Fruit fly (Drosophila melanogaster): Measurements from ENCODE around the gene lsn.

Gene lsn

dm6 chr3R:21852579-21853233, 12.3 kb upstream of the lsn start (continued):
- TF ChIP-seq Ssrp (tag; optimal IDR thresholded peaks at IDR 0.05) (peak; percentile 3), tll (GFP tag; optimal IDR thresholded peaks at IDR 0.05) (no peak), Rfx (GFP tag; IDR thresholded peaks at IDR 0.05) (peak; percentile 49), zf30C (GFP tag; optimal IDR thresholded peaks at IDR 0.05) (no peak), bigmax (GFP tag; optimal IDR thresholded peaks at IDR 0.05) (no peak), lmd (GFP tag; IDR thresholded peaks at IDR 0.05) (0 out of 2 replicates have a peak, but pooled peaks have one; percentile 43), CrebB (tag; optimal IDR thresholded peaks at IDR 0.05) (no peak), pum (GFP tag; optimal IDR thresholded peaks at IDR 0.05) (no peak), ara (GFP tag; IDR thresholded peaks at IDR 0.05) (no peak), CG2116 (GFP tag; optimal IDR thresholded peaks at IDR 0.05) (no peak), Dll (GFP tag; IDR thresholded peaks at IDR 0.05; ENCODE audit: partially characterized antibody) (no peak), Atf3 (GFP tag; optimal IDR thresholded peaks at IDR 0.05) (no peak), CG3838 (GFP tag; optimal IDR thresholded peaks at IDR 0.05) (peak; percentile 17), CG5180 (GFP tag; optimal IDR thresholded peaks at IDR 0.05) (no peak), ham (GFP tag; IDR thresholded peaks at IDR 0.05) (no peak), NfI (GFP tag; optimal IDR thresholded peaks at IDR 0.05) (peak; percentile 19), CG10366 (GFP tag; IDR thresholded peaks at IDR 0.05) (no peak), CG7839 (tag; optimal IDR thresholded peaks at IDR 0.05) (peak; percentile 45), Hmr (GFP tag; optimal IDR thresholded peaks at IDR 0.05) (peak; percentile 51), gfzf (GFP tag; optimal IDR thresholded peaks at IDR 0.05) (no peak), Bteb2 (GFP tag; optimal IDR thresholded peaks at IDR 0.05) (no peak), CG15269 (tag; optimal IDR thresholded peaks at IDR 0.05) (peak; percentile 42), CG11560 (tag; IDR thresholded peaks at IDR 0.05) (no peak), CG16813 (GFP tag; IDR thresholded peaks at IDR 0.05; ENCODE audit: partially characterized antibody) (no peak), CG18262 (tag; optimal IDR thresholded peaks at IDR 0.05) (no peak), BtbVII (GFP tag; optimal IDR thresholded peaks at IDR 0.05) (no peak), CG1603 (tag; optimal IDR thresholded peaks at IDR 0.05) (no peak), cwo (GFP tag; optimal IDR thresholded peaks at IDR 0.05) (peak; percentile 5), kay (GFP tag; optimal IDR thresholded peaks at IDR 0.05) (no peak), HmgD (GFP tag; optimal IDR thresholded peaks at IDR 0.05) (no peak), gcm (GFP tag; optimal IDR thresholded peaks at IDR 0.05) (no peak), pita (GFP tag; optimal IDR thresholded peaks at IDR 0.05) (no peak), esg (GFP tag; conservative IDR thresholded peaks at IDR 0.05) (no peak; the same call in 1 of the 2 replicates), ken (GFP tag; IDR thresholded peaks at IDR 0.05) (no peak), Side (GFP tag; optimal IDR thresholded peaks at IDR 0.05) (no peak), sens (GFP tag) (peak; percentile 67), ATbp (GFP tag; optimal IDR thresholded peaks at IDR 0.05) (no peak), lab (GFP tag; optimal IDR thresholded peaks at IDR 0.05) (peak; percentile 52), CG12236 (GFP tag; optimal IDR thresholded peaks at IDR 0.05) (no peak), CG11456 (GFP tag; IDR thresholded peaks at IDR 0.05) (no peak), CG9817 (tag; optimal IDR thresholded peaks at IDR 0.05) (peak; percentile 50), mld (GFP tag; IDR thresholded peaks at IDR 0.05; ENCODE audit: partially characterized antibody) (no peak), row (GFP tag; IDR thresholded peaks at IDR 0.05) (peak; percentile 47), Hr3 (GFP tag; optimal IDR thresholded peaks at IDR 0.05) (no peak), CG13775 (GFP tag; optimal IDR thresholded peaks at IDR 0.05) (peak; percentile 15), CG33213 (GFP tag; optimal IDR thresholded peaks at IDR 0.05) (no peak), sd (tag; optimal IDR thresholded peaks at IDR 0.05) (no peak), Hr51 (GFP tag; optimal IDR thresholded peaks at IDR 0.05) (peak in 1 of 2 experiments; percentile 36), CoRest (tag; optimal IDR thresholded peaks at IDR 0.05) (peak; percentile 14)
